Worm (Caenorhabditis elegans): ENCODE results near the gene dop-4.

The dop-4 gene

ce11 chrX:1302267-1302666 lies 7.2 kb downstream of the dop-4 start (continued):
- TF ChIP-seq ces-1 (GFP tag; optimal IDR thresholded peaks at IDR 0.05), result no peak
- peak in 1 of 2 experiments; percentile 68 for TF ChIP-seq ztf-11 (tag; optimal IDR thresholded peaks at IDR 0.05)
- peak; percentile 68 for TF ChIP-seq tbx-2 (tag; optimal IDR thresholded peaks at IDR 0.05)
- TF ChIP-seq lin-15B (tag; optimal IDR thresholded peaks at IDR 0.05), result peak; percentile 3
- TF ChIP-seq sup-37 (GFP tag; optimal IDR thresholded peaks at IDR 0.05), result peak; percentile 19
- peak; percentile 92 for TF ChIP-seq skn-1 (tag; optimal IDR thresholded peaks at IDR 0.05)
- TF ChIP-seq dpl-1 (GFP tag; optimal IDR thresholded peaks at IDR 0.05), result peak; percentile 40 to 64 (median 52)
- peak; percentile 70 for TF ChIP-seq unc-86 (tag; optimal IDR thresholded peaks at IDR 0.05)
- no peak for TF ChIP-seq nhr-237 (tag; optimal IDR thresholded peaks at IDR 0.05)
- TF ChIP-seq C34B4.2 (tag; optimal IDR thresholded peaks at IDR 0.05), result no peak
- peak; percentile 82 for TF ChIP-seq fkh-8 (tag; optimal IDR thresholded peaks at IDR 0.05)
- no peak for TF ChIP-seq ceh-63 (GFP tag; optimal IDR thresholded peaks at IDR 0.05)
- TF ChIP-seq ceh-90 (tag; optimal IDR thresholded peaks at IDR 0.05), result peak; percentile 25
- TF ChIP-seq jun-1 (tag; optimal IDR thresholded peaks at IDR 0.05), result peak; percentile 70
- TF ChIP-seq ceh-88 (GFP tag; IDR thresholded peaks at IDR 0.05), result no peak
- TF ChIP-seq xbp-1 (tag; optimal IDR thresholded peaks at IDR 0.05), result peak; percentile 57
- no peak; the same call in 1 of the 2 replicates for TF ChIP-seq unc-98 (GFP tag; IDR thresholded peaks at IDR 0.05)
- no peak for TF ChIP-seq sptf-1 (tag; optimal IDR thresholded peaks at IDR 0.05)
- TF ChIP-seq hlh-4 (tag; optimal IDR thresholded peaks at IDR 0.05), result no peak
- TF ChIP-seq C04F5.9 (tag; optimal IDR thresholded peaks at IDR 0.05), result peak; percentile 24
- TF ChIP-seq ama-1 (optimal IDR thresholded peaks at IDR 0.05), result no peak
- TF ChIP-seq nhr-20 (tag; optimal IDR thresholded peaks at IDR 0.05), result peak; percentile 68
- peak; percentile 75 for TF ChIP-seq swsn-7 (tag; optimal IDR thresholded peaks at IDR 0.05)
- no peak for TF ChIP-seq pag-3 (tag; optimal IDR thresholded peaks at IDR 0.05; ENCODE audit: borderline replicate concordance, insufficient read depth)
- TF ChIP-seq mdl-1 (tag; optimal IDR thresholded peaks at IDR 0.05), result peak in 1 of 2 experiments; percentile 60
- no peak for TF ChIP-seq blmp-1 (tag; optimal IDR thresholded peaks at IDR 0.05)
- TF ChIP-seq isw-1 (GFP tag; IDR thresholded peaks at IDR 0.05), result peak; percentile 56
- TF ChIP-seq irx-1 (tag; optimal IDR thresholded peaks at IDR 0.05), result peak; percentile 47
- peak; percentile 59 for TF ChIP-seq nhr-19 (GFP tag; conservative IDR thresholded peaks at IDR 0.05)
- TF ChIP-seq pax-3 (tag; optimal IDR thresholded peaks at IDR 0.05), result no peak
- TF ChIP-seq nhr-47 (tag; optimal IDR thresholded peaks at IDR 0.05), result peak; percentile 74
- TF ChIP-seq unc-62 (GFP tag; optimal IDR thresholded peaks at IDR 0.05), result no peak
- TF ChIP-seq unc-30 (tag; optimal IDR thresholded peaks at IDR 0.05), result no peak
- peak; percentile 76 for TF ChIP-seq snu-23 (GFP tag; optimal IDR thresholded peaks at IDR 0.05)
- peak; percentile 34 for TF ChIP-seq snpc-4 (tag; optimal IDR thresholded peaks at IDR 0.05)
- no peak for TF ChIP-seq nhr-76 (tag; optimal IDR thresholded peaks at IDR 0.05)
- TF ChIP-seq lsy-2 (tag; optimal IDR thresholded peaks at IDR 0.05), result peak; percentile 50 to 75
- TF ChIP-seq pqm-1 (tag; optimal IDR thresholded peaks at IDR 0.05), result no peak
- peak; percentile 71 for TF ChIP-seq dsc-1 (tag; optimal IDR thresholded peaks at IDR 0.05)
- no peak for TF ChIP-seq elt-3 (tag; optimal IDR thresholded peaks at IDR 0.05)
- TF ChIP-seq mef-2 (tag; optimal IDR thresholded peaks at IDR 0.05), result no peak
- TF ChIP-seq rnt-1 (tag; optimal IDR thresholded peaks at IDR 0.05), result peak; percentile 92
- TF ChIP-seq sox-4 (tag; optimal IDR thresholded peaks at IDR 0.05), result no peak
- TF ChIP-seq elt-2 (tag; optimal IDR thresholded peaks at IDR 0.05), result peak; percentile 67
- no peak for TF ChIP-seq nhr-85 (tag)
- TF ChIP-seq efl-1 (optimal IDR thresholded peaks at IDR 0.05), result peak; percentile 48 to 74
- peak in 1 of 2 experiments; percentile 22 for TF ChIP-seq efl-1 (GFP tag; optimal IDR thresholded peaks at IDR 0.05 in 1 of 2)
- peak; percentile 49 for TF ChIP-seq lin-13 (GFP tag; optimal IDR thresholded peaks at IDR 0.05)
- peak; percentile 64 for TF ChIP-seq C16A3.4 (tag; optimal IDR thresholded peaks at IDR 0.05)
- TF ChIP-seq hpl-2 (GFP tag; optimal IDR thresholded peaks at IDR 0.05), result no peak
- TF ChIP-seq aly-2 (tag; optimal IDR thresholded peaks at IDR 0.05), result no peak
- TF ChIP-seq grh-1 (GFP tag; IDR thresholded peaks at IDR 0.05), result no peak
- peak; percentile 53 for TF ChIP-seq fkh-10 (GFP tag; optimal IDR thresholded peaks at IDR 0.05)
- no peak for TF ChIP-seq F16B12.6 (tag; optimal IDR thresholded peaks at IDR 0.05)
- TF ChIP-seq fkh-4 (tag; optimal IDR thresholded peaks at IDR 0.05; ENCODE audit: borderline replicate concordance), result peak; percentile 33
